Worm (Caenorhabditis elegans) whole organism, late embryonic: ENCODE measurements around the gene gbb-1.

ENCODE experiments used
- F13H6.1 ChIP-seq: sonication (generic microtip); optimal IDR thresholded peaks from 2 replicates; lab custom pipeline; 2016; ENCODE audit warnings: missing genetic modification characterization, missing compliant biosample characterization
- hlh-30 ChIP-seq: sonication (generic microtip); optimal IDR thresholded peaks from 2 replicates; lab custom pipeline; 2017; ENCODE audit warnings: antibody characterized with exemption, missing genetic modification characterization, missing compliant biosample characterization; ENCODE audit not compliant: insufficient read depth
- pag-3 ChIP-seq: sonication (generic microtip); optimal IDR thresholded peaks from 2 replicates; lab custom pipeline; 2016; ENCODE audit warnings: missing compliant biosample characterization, missing genetic modification characterization, borderline replicate concordance
- pat-9 ChIP-seq: fragments of 200-800 bp; sonication (Bioruptor generic); optimal IDR thresholded peaks from 2 replicates; lab custom pipeline; 2018; ENCODE audit warnings: mild to moderate bottlenecking, missing genetic modification characterization, moderate library complexity, missing compliant biosample characterization
- pha-4 ChIP-seq: fragments of 150-350 bp; optimal IDR thresholded peaks from 2 replicates; lab custom pipeline; 2018; ENCODE audit warnings: missing biosample characterization, missing genetic modification reagents, missing genetic modification characterization
- unc-3 ChIP-seq, 2 experiments: fragments of 200-800 bp in 1 of 2; sonication (Bioruptor generic) in 1 of 2; sonication (generic microtip) in 1 of 2; conservative IDR thresholded peaks in 1 of 2; optimal IDR thresholded peaks in 1 of 2; 2 replicates each; pipeline versions ENCODE4 v1.3.6 to Lab custom; 2016 to 2022; ENCODE audit warnings: missing compliant biosample characterization in 2 of 2, missing genetic modification characterization in 2 of 2, missing genetic modification reagents in 1 of 2
- unc-42 ChIP-seq: sonication (generic microtip); optimal IDR thresholded peaks from 2 replicates; lab custom pipeline; 2016; ENCODE audit warnings: missing genotype, missing genetic modification characterization, missing compliant biosample characterization
- zip-5 ChIP-seq: sonication (generic microtip); optimal IDR thresholded peaks from 2 replicates; lab custom pipeline; 2016; ENCODE audit warnings: missing genetic modification characterization, missing compliant biosample characterization
- ztf-16 ChIP-seq: sonication (generic microtip); optimal IDR thresholded peaks from 2 replicates; lab custom pipeline; 2017; ENCODE audit warnings: missing genetic modification characterization, missing compliant biosample characterization

ce11 chrX:2972272-2973042, 14.7 kb downstream of the gbb-1 start:
- TF ChIP-seq F13H6.1 (no peak), pha-4 (no peak), unc-42 (tag; lab: Kevin White, UChicago) (no peak), ztf-16 (tag; lab: Kevin White, UChicago) (no peak), zip-5 (no peak), pat-9 (tag; lab: Kevin White, UChicago) (no peak), pag-3 (tag; lab: Kevin White, UChicago) (no peak), hlh-30 (peak; percentile 32), unc-3 (GFP tag; conservative IDR thresholded peaks at IDR 0.05; lab: Robert Waterston, UW) (no peak), unc-3 (tag; optimal IDR thresholded peaks at IDR 0.05; lab: Kevin White, UChicago) (no peak)
